Fruit fly (Drosophila melanogaster) S2 (cell line): ENCODE results near the gene Lectin-galC1.

ENCODE experiments used
- CG8478 ChIP-seq: fragments of >200 bp; optimal IDR thresholded peaks from 2 replicates; lab custom pipeline; 2018
- CTCF ChIP-seq, 2 experiments: fragments of >200 bp; optimal IDR thresholded peaks; 2 replicates each; lab custom pipeline; 2018

- TF ChIP-seq CG8478 (lab: Kevin White, UChicago) = no peak
- no peak for TF ChIP-seq CTCF (optimal IDR thresholded peaks at IDR 0.05; lab: Kevin White, UChicago)
Observed at dm6 chr2L:19462898-19463297, 45.7 kb downstream of the Lectin-galC1 start.
